Fruit fly (Drosophila melanogaster) whole organism, embryonic: ENCODE measurements around the gene Sgs5bis.
A peak's percentile ranks its signal among the peaks of the same experiment; 100 is the strongest.

ENCODE experiments used
- Aef1 ChIP-seq: fragments of 200-800 bp; sonication (Bioruptor generic); IDR thresholded peaks from 3 replicates; pipeline ENCODE4 v1.3.6; 2022; ENCODE audit warnings: missing biosample characterization, missing genetic modification characterization
- Atf6 ChIP-seq: fragments of 200-800 bp; sonication (Bioruptor generic); IDR thresholded peaks from 2 replicates; pipeline ENCODE4 v1.3.6; 2022; ENCODE audit warnings: missing biosample characterization, missing genetic modification characterization
- B-H1 ChIP-seq: fragments of 200-800 bp; sonication (Bioruptor generic); IDR thresholded peaks from 3 replicates; pipeline ENCODE4 v1.3.6; 2022; ENCODE audit warnings: missing biosample characterization, missing genetic modification characterization
- Bdp1 ChIP-seq: fragments of 200-800 bp; sonication (Bioruptor generic); optimal IDR thresholded peaks from 3 replicates; lab custom pipeline; 2016; ENCODE audit warnings: missing biosample characterization, missing genetic modification characterization
- Bgb ChIP-seq: fragments of 200-800 bp; sonication (Bioruptor generic); IDR thresholded peaks from 2 replicates; pipeline ENCODE4 v1.3.6; 2022; ENCODE audit warnings: missing biosample characterization, missing genetic modification characterization; ENCODE audit not compliant: partially characterized antibody
- CG10209 ChIP-seq: fragments of 200-800 bp; sonication (Bioruptor generic); optimal IDR thresholded peaks from 3 replicates; lab custom pipeline; 2017; ENCODE audit warnings: missing biosample characterization, mild to moderate bottlenecking, missing genetic modification characterization, missing genetic modification reagents
- CG10431 ChIP-seq: fragments of 200-800 bp; sonication (Bioruptor generic); optimal IDR thresholded peaks from 3 replicates; lab custom pipeline; 2018; ENCODE audit warnings: missing biosample characterization, mild to moderate bottlenecking, missing genetic modification characterization
- CG10565 ChIP-seq: fragments of 200-800 bp; sonication (Bioruptor generic); optimal IDR thresholded peaks from 3 replicates; lab custom pipeline; 2016; ENCODE audit warnings: missing biosample characterization, mild to moderate bottlenecking, missing genetic modification characterization
- CG1233 ChIP-seq: fragments of 200-800 bp; sonication (Bioruptor generic); optimal IDR thresholded peaks from 4 replicates; lab custom pipeline; 2018; ENCODE audit warnings: missing biosample characterization, mild to moderate bottlenecking, missing genetic modification characterization
- CG13287 ChIP-seq: fragments of 200-800 bp; sonication (Bioruptor generic); IDR thresholded peaks from 2 replicates; pipeline ENCODE4 v1.3.6; 2022; ENCODE audit warnings: missing biosample characterization, missing genetic modification characterization; ENCODE audit not compliant: partially characterized antibody
- CG16779 ChIP-seq: fragments of 200-800 bp; sonication (Bioruptor generic); IDR thresholded peaks from 2 replicates; pipeline ENCODE4 v1.3.6; 2022; ENCODE audit warnings: missing biosample characterization, missing genetic modification characterization
- CG16813 ChIP-seq: fragments of 200-800 bp; sonication (Bioruptor generic); IDR thresholded peaks from 3 replicates; pipeline ENCODE4 v1.3.6; 2022; ENCODE audit warnings: missing biosample characterization, missing genetic modification characterization; ENCODE audit not compliant: partially characterized antibody
- CG17829 ChIP-seq: fragments of 200-800 bp; optimal IDR thresholded peaks from 2 replicates; lab custom pipeline; 2019; ENCODE audit warnings: missing biosample characterization, mild to moderate bottlenecking, missing genetic modification characterization, moderate library complexity
- CG31365 ChIP-seq: fragments of 200-800 bp; sonication (Bioruptor generic); optimal IDR thresholded peaks from 2 replicates; lab custom pipeline; 2018; ENCODE audit warnings: missing biosample characterization, mild to moderate bottlenecking, missing genetic modification characterization
- CG3163 ChIP-seq: fragments of 200-800 bp; sonication (Bioruptor generic); optimal IDR thresholded peaks from 3 replicates; lab custom pipeline; 2016; ENCODE audit warnings: missing biosample characterization, missing genetic modification characterization
- CG42726 ChIP-seq: fragments of 200-800 bp; sonication (Bioruptor generic); IDR thresholded peaks from 2 replicates; pipeline ENCODE4 v1.3.6; 2022; ENCODE audit warnings: missing biosample characterization, missing genetic modification characterization; ENCODE audit not compliant: partially characterized antibody
- CG5180 ChIP-seq: fragments of 200-800 bp; sonication (Bioruptor generic); optimal IDR thresholded peaks from 3 replicates; lab custom pipeline; 2017; ENCODE audit warnings: missing biosample characterization, missing genetic modification characterization, mild to moderate bottlenecking, moderate library complexity, missing genetic modification reagents
- CG6654 ChIP-seq: fragments of 200-800 bp; sonication (Bioruptor generic); optimal IDR thresholded peaks from 2 replicates; lab custom pipeline; 2017; ENCODE audit warnings: missing biosample characterization, mild to moderate bottlenecking, missing genetic modification characterization
- CG6791 ChIP-seq: fragments of 200-800 bp; sonication (Bioruptor generic); IDR thresholded peaks from 3 replicates; pipeline ENCODE4 v1.3.6; 2022; ENCODE audit warnings: missing biosample characterization, missing genetic modification characterization; ENCODE audit not compliant: partially characterized antibody
- CG7963 ChIP-seq: fragments of 200-800 bp; sonication (Bioruptor generic); IDR thresholded peaks from 3 replicates; pipeline ENCODE4 v1.3.6; 2022; ENCODE audit warnings: missing biosample characterization, missing genetic modification characterization; ENCODE audit not compliant: partially characterized antibody
- CG8290 ChIP-seq, 3 experiments: fragments of 200-800 bp; sonication (Bioruptor generic); optimal IDR thresholded peaks; 2 replicates each; lab custom pipeline; 2016 to 2019; ENCODE audit warnings: missing biosample characterization in 3 of 3, missing genetic modification characterization in 3 of 3, mild to moderate bottlenecking in 2 of 3, moderate library complexity in 1 of 3
- Dll ChIP-seq: fragments of 200-800 bp; sonication (Bioruptor generic); IDR thresholded peaks from 4 replicates; pipeline ENCODE4 v1.3.6; 2022; ENCODE audit warnings: missing biosample characterization, missing genetic modification characterization; ENCODE audit not compliant: partially characterized antibody
- Eip74EF ChIP-seq, 2 experiments: fragments of 200-800 bp in 1 of 2; fragments of >200 bp in 1 of 2; sonication (Bioruptor generic) in 1 of 2; optimal IDR thresholded peaks; 2 replicates each; lab custom pipeline; 2017 to 2019; ENCODE audit warnings: missing biosample characterization in 2 of 2, missing genetic modification characterization in 2 of 2, mild to moderate bottlenecking in 1 of 2, moderate library complexity in 1 of 2
- Lpt ChIP-seq: fragments of >200 bp; optimal IDR thresholded peaks from 2 replicates; lab custom pipeline; 2018; ENCODE audit warnings: missing biosample characterization, missing genetic modification characterization
- Med ChIP-seq: fragments of 200-800 bp; sonication (Bioruptor generic); peaks from one replicate; lab custom pipeline; 2016; ENCODE audit warnings: missing biosample characterization, missing genetic modification characterization, mild to moderate bottlenecking, inconsistent platforms, moderate library complexity
- Nf-YA ChIP-seq: fragments of 200-800 bp; sonication (Bioruptor generic); IDR thresholded peaks from 2 replicates; pipeline ENCODE4 v1.3.6; 2022; ENCODE audit warnings: missing biosample characterization, missing genetic modification characterization
- Opbp ChIP-seq: fragments of 200-800 bp; sonication (Bioruptor generic); IDR thresholded peaks from 3 replicates; pipeline ENCODE4 v1.3.6; 2022; ENCODE audit warnings: missing biosample characterization, missing genetic modification characterization; ENCODE audit not compliant: partially characterized antibody
- Stat92E ChIP-seq, 3 experiments: fragments of >200 bp in 2 of 3; fragments of 200-800 bp in 1 of 3; sonication (Bioruptor generic) in 1 of 3; optimal IDR thresholded peaks; 2 replicates each; lab custom pipeline; 2017 to 2019; ENCODE audit warnings: missing biosample characterization in 3 of 3, missing genetic modification characterization in 3 of 3, mild to moderate bottlenecking in 1 of 3, moderate library complexity in 1 of 3
- Usf ChIP-seq: fragments of 200-800 bp; sonication (Bioruptor generic); optimal IDR thresholded peaks from 2 replicates; lab custom pipeline; 2017; ENCODE audit warnings: missing genotype, missing biosample characterization, missing genetic modification characterization
- amos ChIP-seq: fragments of 200-800 bp; sonication (Bioruptor generic); IDR thresholded peaks from 2 replicates; pipeline ENCODE4 v1.3.6; 2022; ENCODE audit warnings: missing biosample characterization, missing genetic modification characterization; ENCODE audit not compliant: partially characterized antibody
- ato ChIP-seq: fragments of 200-800 bp; sonication (Bioruptor generic); IDR thresholded peaks from 2 replicates; pipeline ENCODE4 v1.3.6; 2022; ENCODE audit warnings: missing biosample characterization, missing genetic modification characterization; ENCODE audit not compliant: partially characterized antibody
- bbx ChIP-seq: fragments of 200-800 bp; sonication (Bioruptor generic); IDR thresholded peaks from 2 replicates; pipeline ENCODE4 v1.3.6; 2022; ENCODE audit warnings: missing biosample characterization, missing genetic modification characterization; ENCODE audit not compliant: partially characterized antibody
- gsb ChIP-seq: fragments of 200-800 bp; sonication (Bioruptor generic); IDR thresholded peaks from 2 replicates; pipeline ENCODE4 v1.3.6; 2022; ENCODE audit warnings: missing biosample characterization, missing genetic modification characterization
- hbn ChIP-seq: fragments of 200-800 bp; sonication (Bioruptor generic); IDR thresholded peaks from 2 replicates; pipeline ENCODE4 v1.3.6; 2022; ENCODE audit warnings: missing biosample characterization, missing genetic modification characterization; ENCODE audit not compliant: partially characterized antibody
- hkb ChIP-seq, 2 experiments: fragments of 200-800 bp in 1 of 2; fragments of >200 bp in 1 of 2; sonication (Bioruptor generic) in 1 of 2; IDR thresholded peaks in 1 of 2; optimal IDR thresholded peaks in 1 of 2; 2 replicates each; pipeline versions ENCODE4 v1.3.6 to Lab custom; 2017 to 2022; ENCODE audit warnings: missing biosample characterization in 1 of 2, missing genetic modification characterization in 1 of 2
- inv ChIP-seq: fragments of 200-800 bp; sonication (Bioruptor generic); IDR thresholded peaks from 2 replicates; pipeline ENCODE4 v1.3.6; 2022; ENCODE audit warnings: missing biosample characterization, missing genetic modification characterization; ENCODE audit not compliant: partially characterized antibody
- nerfin-2 ChIP-seq: fragments of 200-800 bp; sonication (Bioruptor generic); IDR thresholded peaks from 2 replicates; pipeline ENCODE4 v1.3.6; 2022; ENCODE audit warnings: missing biosample characterization, missing genetic modification characterization; ENCODE audit not compliant: partially characterized antibody
- oc ChIP-seq: fragments of 200-800 bp; sonication (Bioruptor generic); optimal IDR thresholded peaks from 2 replicates; lab custom pipeline; 2018; ENCODE audit warnings: missing biosample characterization, mild to moderate bottlenecking, missing genetic modification characterization, moderate library complexity
- run ChIP-seq: fragments of 200-800 bp; sonication (Bioruptor generic); optimal IDR thresholded peaks from 3 replicates; lab custom pipeline; 2018; ENCODE audit warnings: missing biosample characterization, mild to moderate bottlenecking, missing genetic modification characterization
- sens ChIP-seq: fragments of 200-800 bp; sonication (Bioruptor generic); peaks from one replicate; lab custom pipeline; 2016; ENCODE audit warnings: missing biosample characterization, missing genetic modification characterization
- shn ChIP-seq: fragments of 200-800 bp; sonication (Bioruptor generic); optimal IDR thresholded peaks from 3 replicates; lab custom pipeline; 2016; ENCODE audit warnings: missing biosample characterization, missing genetic modification characterization
- zen2 ChIP-seq: fragments of 200-800 bp; sonication (Bioruptor generic); IDR thresholded peaks from 3 replicates; pipeline ENCODE4 v1.3.6; 2022; ENCODE audit warnings: missing biosample characterization, missing genetic modification characterization; ENCODE audit not compliant: partially characterized antibody

The Sgs5bis gene

DNA sequence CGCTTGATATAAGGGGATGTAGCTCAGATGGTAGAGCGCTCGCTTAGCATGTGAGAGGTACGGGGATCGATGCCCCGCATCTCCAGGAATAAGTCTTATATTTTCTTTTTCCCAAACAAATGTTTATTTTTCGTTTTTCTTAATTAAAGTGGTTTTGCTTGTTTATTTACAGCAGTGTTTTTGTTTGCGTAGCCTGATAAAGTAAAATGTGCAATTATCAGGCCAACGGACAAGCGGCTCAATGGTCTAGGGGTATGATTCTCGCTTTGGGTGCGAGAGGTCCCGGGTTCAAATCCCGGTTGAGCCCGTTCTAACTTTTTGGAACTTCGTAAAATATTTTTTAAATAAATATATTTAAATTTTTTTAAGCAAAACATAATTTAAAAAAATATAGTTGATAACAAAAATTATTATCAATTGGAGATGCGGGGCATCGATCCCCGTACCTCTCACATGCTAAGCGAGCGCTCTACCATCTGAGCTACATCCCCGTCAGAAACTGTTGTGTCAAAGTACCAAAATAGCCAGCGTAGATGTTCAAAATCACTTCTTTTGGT lies 25.6 kb downstream of the Sgs5bis start (continued):
- peak; percentile 7 for TF ChIP-seq oc (tag; lab: Kevin White, UChicago)
- TF ChIP-seq CG13287 (GFP tag; lab: Robert Waterston, UW): peak; percentile 68
- no peak for TF ChIP-seq shn (GFP tag; lab: Kevin White, UChicago)
- no peak for TF ChIP-seq Lpt
- peak; percentile 25 for TF ChIP-seq CG31365 (tag; lab: Kevin White, UChicago)
- no peak; the same call in 2 of the 3 replicates for TF ChIP-seq B-H1 (GFP tag; lab: Robert Waterston, UW)
- TF ChIP-seq CG3163 (GFP tag; lab: Kevin White, UChicago): no peak
- TF ChIP-seq CG16779: no peak
- no peak for TF ChIP-seq gsb (GFP tag; lab: Robert Waterston, UW)
- no peak for TF ChIP-seq run (tag; lab: Kevin White, UChicago)

DNA sequence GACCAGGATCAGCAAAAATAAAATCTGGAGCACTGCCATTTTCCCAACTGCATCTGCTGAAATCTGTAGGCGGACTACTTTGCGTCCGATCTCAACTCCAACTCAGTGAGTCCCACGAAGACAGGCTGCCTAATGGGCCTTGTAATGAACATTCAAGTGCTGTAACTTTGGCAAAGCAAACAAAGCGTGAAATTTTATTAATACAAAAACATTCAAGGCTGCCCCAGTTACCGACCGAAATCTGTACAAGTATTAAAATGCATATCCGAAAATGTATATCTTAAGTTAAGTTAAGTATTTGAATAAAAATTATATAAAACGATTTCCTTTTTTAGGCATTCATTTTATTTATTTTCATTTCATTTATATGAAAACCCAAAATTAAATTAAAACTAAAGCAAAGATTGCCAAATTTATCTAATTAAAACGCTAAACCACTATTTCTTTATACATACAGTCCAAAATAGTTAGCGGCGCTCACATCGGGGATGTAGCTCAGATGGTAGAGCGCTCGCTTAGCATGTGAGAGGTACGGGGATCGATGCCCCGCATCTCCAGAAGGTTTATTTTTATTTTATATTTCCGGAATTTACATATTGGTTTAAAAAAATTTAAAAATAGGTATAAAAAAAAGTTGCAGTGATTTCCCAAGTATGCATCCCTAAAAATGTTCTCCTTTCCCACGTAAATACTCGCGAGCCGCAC lies 28.0 kb downstream of the Sgs5bis start, which contains the start of gene CG14323:
TSS of gene CG14323 (minus strand) at position 51 of the 705 bp plus-strand sequence.
- TF ChIP-seq hkb (optimal IDR thresholded peaks at IDR 0.05; lab: Kevin White, UChicago) (no peak), hkb (GFP tag; IDR thresholded peaks at IDR 0.05; lab: Robert Waterston, UW) (0 out of 2 replicates have a peak, but pooled peaks have one; percentile 13), Aef1 (no peak), bbx (peak; percentile 53), Opbp (GFP tag; lab: Robert Waterston, UW) (peak; percentile 32; the same call in 2 of the 3 replicates), CG10209 (no peak), CG16813 (GFP tag; lab: Robert Waterston, UW) (peak; percentile 54; the same call in 2 of the 3 replicates), sens (GFP tag; lab: Kevin White, UChicago) (peak; percentile 48), Bdp1 (GFP tag; lab: Kevin White, UChicago) (peak; percentile 96), Bgb (peak; percentile 40), amos (GFP tag; lab: Robert Waterston, UW) (peak; percentile 65; the same call in 1 of the 2 replicates)

DNA sequence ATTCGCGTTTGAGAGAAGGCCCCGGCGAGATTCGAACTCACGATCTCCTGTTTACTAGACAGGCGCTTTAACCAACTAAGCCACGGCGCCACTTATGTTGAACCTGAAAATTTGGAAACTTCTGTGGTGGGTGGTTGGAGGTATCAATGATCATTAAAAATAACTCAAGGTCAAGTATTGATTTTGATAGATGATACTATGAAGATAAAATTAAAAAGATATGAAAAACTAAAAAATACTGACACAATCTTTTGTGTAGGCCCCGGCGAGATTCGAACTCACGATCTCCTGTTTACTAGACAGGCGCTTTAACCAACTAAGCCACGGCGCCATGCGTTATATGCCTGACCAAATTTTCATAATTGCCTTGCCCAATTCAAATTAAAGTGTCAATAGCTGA lies 30.4 kb downstream of the Sgs5bis start:
- TF ChIP-seq CG10565 (GFP tag; lab: Kevin White, UChicago) (no peak), Dll (GFP tag; lab: Robert Waterston, UW) (peak; percentile 61; the same call in 3 of the 4 replicates), Nf-YA (no peak), Eip74EF (GFP tag; optimal IDR thresholded peaks at IDR 0.05; lab: Kevin White, UChicago) (peak in 1 of 2 experiments; percentile 11), CG5180 (GFP tag; lab: Kevin White, UChicago) (no peak), CG8290 (GFP tag; optimal IDR thresholded peaks at IDR 0.05; lab: Kevin White, UChicago) (no peak), CG8290 (tag; optimal IDR thresholded peaks at IDR 0.05; lab: Kevin White, UChicago) (no peak), Atf6 (GFP tag; lab: Robert Waterston, UW) (no peak), CG17829 (no peak), hbn (GFP tag; lab: Robert Waterston, UW) (peak; percentile 24; the same call in 1 of the 2 replicates), Usf (GFP tag; lab: Kevin White, UChicago) (no peak), Stat92E (GFP tag; optimal IDR thresholded peaks at IDR 0.05; lab: Kevin White, UChicago) (peak in 1 of 3 experiments; percentile 54), CG6791 (GFP tag; lab: Robert Waterston, UW) (peak; percentile 87), Med (GFP tag; lab: Kevin White, UChicago) (peak; percentile 55), CG16813 (GFP tag; lab: Robert Waterston, UW) (peak; percentile 85), CG7963 (GFP tag; lab: Robert Waterston, UW) (peak; percentile 71), zen2 (0 out of 3 replicates have a peak, but pooled peaks have one; percentile 37), CG6654 (no peak), CG10431 (GFP tag; lab: Kevin White, UChicago) (no peak), CG1233 (GFP tag; lab: Kevin White, UChicago) (no peak), ato (GFP tag; lab: Robert Waterston, UW) (peak; percentile 66; the same call in 1 of the 2 replicates), inv (peak; percentile 45; the same call in 1 of the 2 replicates), nerfin-2 (GFP tag; lab: Robert Waterston, UW) (peak; percentile 82), CG42726 (GFP tag; lab: Robert Waterston, UW) (peak; percentile 69; the same call in 1 of the 2 replicates)
